Worm (Caenorhabditis elegans): ENCODE results near the gene lin-33.

The lin-33 gene

ce11 chrIV:5949964-5950363, 19.5 kb downstream of the lin-33 start:
- TF ChIP-seq blmp-1 (tag; optimal IDR thresholded peaks at IDR 0.05) (no peak), dpl-1 (GFP tag; optimal IDR thresholded peaks at IDR 0.05) (no peak), unc-62 (GFP tag; optimal IDR thresholded peaks at IDR 0.05) (no peak), ceh-88 (GFP tag; IDR thresholded peaks at IDR 0.05) (no peak), nhr-11 (tag; optimal IDR thresholded peaks at IDR 0.05) (no peak), snpc-4 (tag; optimal IDR thresholded peaks at IDR 0.05) (peak; percentile 15)

DNA sequence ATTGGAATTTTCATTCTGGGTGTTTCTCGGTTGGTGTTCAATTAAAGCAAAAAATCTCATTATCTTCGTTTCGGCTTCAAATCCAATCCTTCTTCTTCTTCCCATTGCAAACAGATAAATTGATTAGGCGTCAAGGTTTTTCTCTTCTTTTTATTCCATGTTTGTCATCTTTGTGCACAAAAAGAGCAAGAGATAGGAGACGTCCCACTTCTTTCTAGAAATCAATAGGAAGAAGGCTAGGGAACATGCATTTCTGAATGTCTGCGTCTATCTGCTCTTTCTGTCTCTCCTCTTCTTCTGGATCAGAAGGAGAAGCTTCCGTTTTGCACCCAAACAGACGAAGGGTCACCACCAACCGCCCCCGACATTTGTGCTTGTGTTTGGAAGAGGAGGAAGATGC, 22.5 kb downstream of the lin-33 start:
- TF ChIP-seq sox-4 (tag; optimal IDR thresholded peaks at IDR 0.05) (no peak), fkh-10 (GFP tag; optimal IDR thresholded peaks at IDR 0.05) (peak; percentile 63), nhr-11 (tag; optimal IDR thresholded peaks at IDR 0.05) (no peak), lsy-2 (tag; optimal IDR thresholded peaks at IDR 0.05) (peak; percentile 18 to 66), unc-30 (tag; optimal IDR thresholded peaks at IDR 0.05) (no peak), irx-1 (tag; optimal IDR thresholded peaks at IDR 0.05) (peak; percentile 43), nhr-19 (GFP tag; conservative IDR thresholded peaks at IDR 0.05) (no peak), C04F5.9 (tag; optimal IDR thresholded peaks at IDR 0.05) (no peak), egl-27 (tag; optimal IDR thresholded peaks at IDR 0.05) (no peak), unc-98 (GFP tag; IDR thresholded peaks at IDR 0.05) (no peak), fos-1 (tag; optimal IDR thresholded peaks at IDR 0.05) (no peak), lir-3 (tag; optimal IDR thresholded peaks at IDR 0.05; ENCODE audit: poor library complexity) (no peak), zag-1 (tag; optimal IDR thresholded peaks at IDR 0.05) (peak; percentile 64), snpc-4 (tag; optimal IDR thresholded peaks at IDR 0.05) (no peak), mab-9 (GFP tag; IDR thresholded peaks at IDR 0.05) (peak; percentile 71), aha-1 (tag; optimal IDR thresholded peaks at IDR 0.05) (no peak), F16B12.6 (tag; optimal IDR thresholded peaks at IDR 0.05) (no peak), sptf-1 (tag; optimal IDR thresholded peaks at IDR 0.05) (no peak), hpl-2 (GFP tag; optimal IDR thresholded peaks at IDR 0.05) (no peak), pag-3 (tag; optimal IDR thresholded peaks at IDR 0.05; ENCODE audit: borderline replicate concordance, insufficient read depth) (no peak), efl-1 (optimal IDR thresholded peaks at IDR 0.05) (peak; percentile 9 to 18), efl-1 (GFP tag; optimal IDR thresholded peaks at IDR 0.05 in 1 of 2) (no peak), nhr-20 (tag; optimal IDR thresholded peaks at IDR 0.05) (no peak), alr-1 (tag; optimal IDR thresholded peaks at IDR 0.05; ENCODE audit: borderline replicate concordance) (no peak), tbx-2 (tag; optimal IDR thresholded peaks at IDR 0.05) (peak; percentile 57), nhr-90 (tag; optimal IDR thresholded peaks at IDR 0.05; ENCODE audit: poor library complexity) (no peak), dpl-1 (GFP tag; optimal IDR thresholded peaks at IDR 0.05) (peak in 1 of 3 experiments; percentile 11), sup-37 (GFP tag; optimal IDR thresholded peaks at IDR 0.05) (no peak), dsc-1 (tag; optimal IDR thresholded peaks at IDR 0.05) (no peak), pax-3 (tag; optimal IDR thresholded peaks at IDR 0.05) (no peak), pqm-1 (tag; optimal IDR thresholded peaks at IDR 0.05) (no peak), mep-1 (tag; optimal IDR thresholded peaks at IDR 0.05) (no peak), Y116A8C.19 (tag; optimal IDR thresholded peaks at IDR 0.05; ENCODE audit: borderline replicate concordance) (no peak), lin-14 (GFP tag; optimal IDR thresholded peaks at IDR 0.05) (peak; percentile 94), lin-15B (tag; optimal IDR thresholded peaks at IDR 0.05) (no peak), ceh-88 (GFP tag; IDR thresholded peaks at IDR 0.05) (no peak), vab-15 (tag; optimal IDR thresholded peaks at IDR 0.05) (no peak), ama-1 (optimal IDR thresholded peaks at IDR 0.05) (no peak), grh-1 (GFP tag; IDR thresholded peaks at IDR 0.05) (no peak), C16A3.4 (tag; optimal IDR thresholded peaks at IDR 0.05) (no peak), skn-1 (tag; optimal IDR thresholded peaks at IDR 0.05) (no peak), hlh-4 (tag; optimal IDR thresholded peaks at IDR 0.05) (no peak), elt-3 (tag; optimal IDR thresholded peaks at IDR 0.05) (no peak), nhr-12 (tag; optimal IDR thresholded peaks at IDR 0.05) (no peak), ceh-82 (tag; optimal IDR thresholded peaks at IDR 0.05) (peak; percentile 29 to 72 (median 52)), ets-5 (GFP tag; IDR thresholded peaks at IDR 0.05) (no peak), C34B4.2 (tag; optimal IDR thresholded peaks at IDR 0.05) (no peak), nhr-71 (tag; optimal IDR thresholded peaks at IDR 0.05) (peak; percentile 52), blmp-1 (tag; optimal IDR thresholded peaks at IDR 0.05) (no peak), unc-130 (tag; optimal IDR thresholded peaks at IDR 0.05) (no peak)

Data from whole organism, L1 larva.